Fruit fly (Drosophila melanogaster) whole organism, adult: Measurements from ENCODE around the gene shep.

ENCODE experiments used
- CG11617 ChIP-seq: fragments of 200-800 bp; sonication (Bioruptor generic); optimal IDR thresholded peaks from 2 replicates; lab custom pipeline; 2017; ENCODE audit warnings: mild to moderate bottlenecking, missing biosample characterization, missing genetic modification reagents, missing genetic modification characterization
- CG12768 ChIP-seq: fragments of 200-800 bp; sonication (Bioruptor generic); optimal IDR thresholded peaks from 2 replicates; lab custom pipeline; 2017; ENCODE audit warnings: missing biosample characterization, missing genetic modification characterization, mild to moderate bottlenecking, moderate library complexity, missing genetic modification reagents
- CG14711 ChIP-seq: fragments of 200-800 bp; sonication (Bioruptor generic); optimal IDR thresholded peaks from 2 replicates; lab custom pipeline; 2018; ENCODE audit warnings: missing biosample characterization, mild to moderate bottlenecking, missing genetic modification characterization, moderate library complexity
- CG7045 ChIP-seq: fragments of 200-800 bp; sonication (Bioruptor generic); optimal IDR thresholded peaks from 2 replicates; lab custom pipeline; 2017; ENCODE audit warnings: missing biosample characterization, mild to moderate bottlenecking, missing genetic modification characterization
- CG7101 ChIP-seq: fragments of 200-800 bp; sonication (Bioruptor generic); optimal IDR thresholded peaks from 2 replicates; lab custom pipeline; 2018; ENCODE audit warnings: missing biosample characterization, mild to moderate bottlenecking, missing genetic modification characterization, moderate library complexity
- Clk ChIP-seq: fragments of 200-800 bp; sonication (Bioruptor generic); optimal IDR thresholded peaks from 2 replicates; lab custom pipeline; 2017; ENCODE audit warnings: missing biosample characterization, missing genetic modification characterization
- Hr96 ChIP-seq: fragments of 200-800 bp; sonication (Bioruptor generic); optimal IDR thresholded peaks from 2 replicates; lab custom pipeline; 2016; ENCODE audit warnings: missing biosample characterization, missing genetic modification characterization
- bab1 ChIP-seq: fragments of 200-800 bp; sonication (Bioruptor generic); optimal IDR thresholded peaks from 3 replicates; lab custom pipeline; 2019; ENCODE audit warnings: missing biosample characterization, mild to moderate bottlenecking, missing genetic modification characterization, moderate library complexity
- cic ChIP-seq: fragments of 200-800 bp; sonication (Bioruptor generic); optimal IDR thresholded peaks from 2 replicates; lab custom pipeline; 2017; ENCODE audit warnings: missing biosample characterization, mild to moderate bottlenecking, missing genetic modification characterization, moderate library complexity
- kay ChIP-seq: fragments of 200-800 bp; sonication (Bioruptor generic); peaks from one replicate; lab custom pipeline; 2016; ENCODE audit warnings: missing biosample characterization, missing genetic modification characterization, borderline replicate concordance
- ovo ChIP-seq: fragments of 200-800 bp; sonication (Bioruptor generic); optimal IDR thresholded peaks from 2 replicates; lab custom pipeline; 2016; ENCODE audit warnings: missing biosample characterization, missing genetic modification characterization
- pad ChIP-seq: fragments of 200-800 bp; sonication (Bioruptor generic); optimal IDR thresholded peaks from 3 replicates; lab custom pipeline; 2017; ENCODE audit warnings: missing biosample characterization, missing genetic modification characterization, mild to moderate bottlenecking, moderate library complexity, missing genetic modification reagents
- tj ChIP-seq: fragments of 200-800 bp; sonication (Bioruptor generic); optimal IDR thresholded peaks from 3 replicates; lab custom pipeline; 2017; ENCODE audit warnings: missing biosample characterization, mild to moderate bottlenecking, missing genetic modification characterization, moderate library complexity

DNA sequence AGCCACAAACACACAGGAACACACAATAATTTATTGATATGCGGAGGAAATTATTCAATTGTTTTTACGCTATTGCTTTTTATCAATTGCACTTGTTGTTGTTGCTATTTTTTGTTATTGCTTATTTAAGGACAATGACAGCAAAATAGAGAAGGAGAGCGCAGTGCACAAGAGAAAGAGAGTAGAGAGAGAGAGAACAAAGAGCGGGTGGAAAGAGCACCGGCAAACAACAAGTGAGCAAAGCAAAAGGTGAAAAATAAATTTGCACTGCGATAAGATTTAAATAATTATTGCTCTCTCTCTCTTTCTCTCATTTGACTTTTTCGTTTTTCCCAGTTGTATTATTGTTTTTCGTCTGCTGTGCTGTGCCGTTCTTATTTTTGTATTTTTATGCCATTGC is 709 bp downstream of the shep start:
- TF ChIP-seq tj (GFP tag; lab: Kevin White, UChicago) (no peak), pad (GFP tag; lab: Kevin White, UChicago) (no peak), cic (GFP tag; lab: Kevin White, UChicago) (no peak), Hr96 (GFP tag; lab: Kevin White, UChicago) (no peak), CG14711 (no peak), CG7045 (GFP tag; lab: Kevin White, UChicago) (no peak), CG7101 (tag; lab: Kevin White, UChicago) (no peak), bab1 (GFP tag; lab: Kevin White, UChicago) (no peak), CG11617 (GFP tag; lab: Kevin White, UChicago) (no peak), kay (GFP tag; lab: Kevin White, UChicago) (no peak), ovo (GFP tag; lab: Kevin White, UChicago) (no peak), Clk (GFP tag; lab: Kevin White, UChicago) (no peak), CG12768 (GFP tag; lab: Kevin White, UChicago) (no peak)
